Worm (Caenorhabditis elegans) whole organism, L2 larva: ENCODE results near the gene clec-163.

Experiments used
- alr-1 ChIP-seq: fragments of 150-350 bp; optimal IDR thresholded peaks from 2 replicates; lab custom pipeline; 2014; ENCODE audit warnings: missing biosample characterization, missing genetic modification characterization
- blmp-1 ChIP-seq: sonication (generic microtip); optimal IDR thresholded peaks from 2 replicates; lab custom pipeline; 2017; ENCODE audit warnings: missing genetic modification characterization, mild to moderate bottlenecking, missing compliant biosample characterization, antibody characterized with exemption, moderate library complexity; ENCODE audit not compliant: insufficient read depth
- ceh-82 ChIP-seq: fragments of 150-350 bp; optimal IDR thresholded peaks from 2 replicates; lab custom pipeline; 2014; ENCODE audit warnings: missing biosample characterization, missing genetic modification characterization
- dmd-4 ChIP-seq: sonication (generic microtip); optimal IDR thresholded peaks from 2 replicates; lab custom pipeline; 2017; ENCODE audit warnings: missing biosample characterization, missing genetic modification characterization
- elt-3 ChIP-seq: sonication (generic microtip); optimal IDR thresholded peaks from 2 replicates; lab custom pipeline; 2017; ENCODE audit warnings: missing biosample characterization, missing genetic modification characterization
- lsy-2 ChIP-seq, 2 experiments: fragments of 150-350 bp in 1 of 2; sonication (generic microtip) in 1 of 2; optimal IDR thresholded peaks; 2 replicates each; lab custom pipeline; 2014 to 2017; ENCODE audit warnings: missing biosample characterization in 2 of 2, missing genetic modification characterization in 2 of 2
- nhr-23 ChIP-seq: fragments of 150-350 bp; optimal IDR thresholded peaks from 2 replicates; lab custom pipeline; 2014; ENCODE audit warnings: missing biosample characterization, missing genetic modification reagents, missing genetic modification characterization
- nhr-6 ChIP-seq: fragments of 150-350 bp; optimal IDR thresholded peaks from 2 replicates; lab custom pipeline; 2014; ENCODE audit warnings: missing biosample characterization, missing genetic modification characterization
- nhr-77 ChIP-seq: fragments of 150-350 bp; optimal IDR thresholded peaks from 2 replicates; lab custom pipeline; 2014; ENCODE audit warnings: missing biosample characterization, missing genetic modification characterization
- snpc-4 ChIP-seq: fragments of 150-350 bp; optimal IDR thresholded peaks from 2 replicates; lab custom pipeline; 2014; ENCODE audit warnings: missing biosample characterization, missing genetic modification characterization
- unc-62 ChIP-seq: fragments of 150-350 bp; optimal IDR thresholded peaks from 2 replicates; lab custom pipeline; 2014; ENCODE audit warnings: missing biosample characterization, missing genetic modification reagents, missing genetic modification characterization

ce11 chrIII:10746406-10746807 lies 47.7 kb upstream of the clec-163 start:
- no peak for TF ChIP-seq nhr-77 (tag; lab: Kevin White, UChicago)
- no peak for TF ChIP-seq elt-3 (tag; lab: Kevin White, UChicago)
- no peak for TF ChIP-seq alr-1 (tag; lab: Kevin White, UChicago)
- no peak for TF ChIP-seq unc-62
- no peak for TF ChIP-seq lsy-2 (tag; optimal IDR thresholded peaks at IDR 0.05; lab: Kevin White, UChicago)
- no peak for TF ChIP-seq nhr-6
- TF ChIP-seq nhr-23 (tag; lab: Kevin White, UChicago), result no peak
- TF ChIP-seq blmp-1, result no peak
- TF ChIP-seq ceh-82 (tag; lab: Kevin White, UChicago), result no peak
- no peak for TF ChIP-seq dmd-4 (tag; lab: Kevin White, UChicago)
- no peak for TF ChIP-seq snpc-4
